Fruit fly (Drosophila melanogaster) whole organism, prepupa: Measurements from ENCODE around the gene CG5274.

Source experiments
- Blimp-1 ChIP-seq: fragments of 200-800 bp; sonication (Bioruptor generic); optimal IDR thresholded peaks from 3 replicates; lab custom pipeline; 2017; ENCODE audit warnings: missing biosample characterization, missing genetic modification characterization, mild to moderate bottlenecking, moderate library complexity, missing genetic modification reagents
- CG10631 ChIP-seq: fragments of 200-800 bp; sonication (Bioruptor generic); optimal IDR thresholded peaks from 2 replicates; lab custom pipeline; 2016; ENCODE audit warnings: missing biosample characterization, missing genetic modification characterization
- CG11294 ChIP-seq: fragments of 200-800 bp; sonication (Bioruptor generic); IDR thresholded peaks from 2 replicates; pipeline ENCODE4 v1.3.6; 2022; ENCODE audit warnings: missing biosample characterization, missing genetic modification characterization
- CG11902 ChIP-seq: fragments of 200-800 bp; sonication (Bioruptor generic); optimal IDR thresholded peaks from 3 replicates; lab custom pipeline; 2016; ENCODE audit warnings: missing biosample characterization, missing genetic modification characterization
- CG15336 ChIP-seq: fragments of 200-800 bp; sonication (Bioruptor generic); IDR thresholded peaks from 2 replicates; pipeline ENCODE4 v1.3.6; 2022; ENCODE audit warnings: missing biosample characterization, missing genetic modification characterization
- CG1621 ChIP-seq: fragments of 200-800 bp; sonication (Bioruptor generic); optimal IDR thresholded peaks from 3 replicates; lab custom pipeline; 2018; ENCODE audit warnings: missing biosample characterization, mild to moderate bottlenecking, missing genetic modification characterization
- CG32006 ChIP-seq: fragments of 200-800 bp; sonication (Bioruptor generic); optimal IDR thresholded peaks from 3 replicates; lab custom pipeline; 2017; ENCODE audit warnings: missing biosample characterization, mild to moderate bottlenecking, missing genetic modification characterization
- CG6163 ChIP-seq: fragments of 200-800 bp; sonication (Bioruptor generic); IDR thresholded peaks from 3 replicates; pipeline ENCODE4 v1.3.6; 2022; ENCODE audit warnings: missing biosample characterization, missing genetic modification characterization
- CG6792 ChIP-seq: fragments of 200-800 bp; sonication (Bioruptor generic); optimal IDR thresholded peaks from 3 replicates; lab custom pipeline; 2016; ENCODE audit warnings: missing biosample characterization, missing genetic modification characterization
- Hr39 ChIP-seq: fragments of 200-800 bp; sonication (Bioruptor generic); optimal IDR thresholded peaks from 2 replicates; lab custom pipeline; 2016; ENCODE audit warnings: missing biosample characterization, missing genetic modification characterization
- Smox ChIP-seq: fragments of 200-800 bp; sonication (Bioruptor generic); optimal IDR thresholded peaks from 3 replicates; lab custom pipeline; 2016; ENCODE audit warnings: missing biosample characterization, missing genetic modification characterization
- Sox102F ChIP-seq: fragments of 200-800 bp; sonication (Bioruptor generic); optimal IDR thresholded peaks from 2 replicates; lab custom pipeline; 2016; ENCODE audit warnings: missing biosample characterization, mild to moderate bottlenecking, missing genetic modification characterization
- fd59A ChIP-seq: fragments of 200-800 bp; sonication (Bioruptor generic); optimal IDR thresholded peaks from 2 replicates; lab custom pipeline; 2017; ENCODE audit warnings: missing biosample characterization, mild to moderate bottlenecking, missing genetic modification characterization, missing genetic modification reagents
- svp ChIP-seq: fragments of 200-800 bp; sonication (Bioruptor generic); peaks from one replicate; lab custom pipeline; 2016; ENCODE audit warnings: missing biosample characterization, missing genetic modification characterization

DNA sequence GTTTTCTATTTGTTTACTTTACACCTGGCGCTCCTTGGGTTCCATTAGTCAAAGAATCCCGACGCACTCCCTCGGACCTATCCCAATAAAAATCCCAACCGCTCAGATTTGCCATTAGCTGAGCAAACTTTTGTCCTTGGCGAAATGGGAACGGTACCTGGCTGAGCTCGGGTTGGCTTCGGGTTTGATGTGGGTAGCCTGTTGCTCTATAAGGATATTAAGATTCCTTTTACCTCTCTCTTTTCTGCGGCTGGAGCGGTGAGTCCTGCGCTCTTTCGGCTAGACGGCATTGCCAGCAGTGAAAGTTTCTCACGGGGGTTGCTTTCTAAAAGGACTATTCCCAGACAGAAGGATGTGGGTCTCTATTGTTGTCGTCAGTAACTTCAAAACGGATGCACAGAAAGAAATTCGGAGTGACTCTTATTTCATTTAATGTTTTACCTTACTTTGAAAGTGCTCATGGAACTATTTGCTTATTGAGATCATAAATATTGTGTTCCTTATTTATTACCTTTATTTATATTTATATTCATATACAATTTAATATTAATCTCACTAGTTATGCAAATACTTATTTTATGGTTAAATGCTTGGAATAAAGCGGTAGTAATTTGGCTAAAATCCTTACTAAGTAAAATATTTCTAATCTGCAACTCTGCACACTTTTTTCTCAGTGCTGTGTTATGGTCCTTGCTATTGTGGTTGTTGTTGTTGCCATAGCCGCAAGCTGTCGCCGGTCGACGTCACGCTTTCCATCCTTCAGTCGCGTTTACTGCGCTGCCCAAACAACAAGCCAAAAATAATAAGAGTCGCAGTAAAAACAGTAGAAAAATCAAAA, 14.4 kb upstream of the CG5274 start, which contains the start of gene CG5910:
- no peak for TF ChIP-seq Sox102F (GFP tag; lab: Kevin White, UChicago)
- no peak for TF ChIP-seq Blimp-1 (GFP tag; lab: Kevin White, UChicago)
- no peak for TF ChIP-seq CG1621 (tag; lab: Kevin White, UChicago)
- peak; percentile 37 for TF ChIP-seq CG11902 (GFP tag; lab: Kevin White, UChicago)
- TF ChIP-seq fd59A (GFP tag; lab: Kevin White, UChicago), result peak; percentile 64
- TF ChIP-seq svp (GFP tag; lab: Kevin White, UChicago), result no peak
- no peak for TF ChIP-seq CG10631 (GFP tag; lab: Kevin White, UChicago)
- no peak for TF ChIP-seq Hr39 (GFP tag; lab: Kevin White, UChicago)
- TF ChIP-seq Smox (GFP tag; lab: Kevin White, UChicago), result no peak
- peak; percentile 18; the same call in 1 of the 2 replicates for TF ChIP-seq CG11294
- peak; percentile 61; the same call in 1 of the 3 replicates for TF ChIP-seq CG6163 (GFP tag; lab: Robert Waterston, UW)
- TF ChIP-seq CG32006, result no peak
- peak; percentile 61 for TF ChIP-seq CG15336 (GFP tag; lab: Robert Waterston, UW)
- no peak for TF ChIP-seq CG6792 (GFP tag; lab: Kevin White, UChicago)
